Fruit fly (Drosophila melanogaster): ENCODE data around the gene msd5.

msd5 gene

dm6 chr3L:1376014-1376745 is 43.2 kb upstream of the msd5 start (continued):
- TF ChIP-seq CG7987 (GFP tag; optimal IDR thresholded peaks at IDR 0.05) (no peak), CG12391 (tag; optimal IDR thresholded peaks at IDR 0.05) (peak; percentile 60), fd64A (GFP tag; optimal IDR thresholded peaks at IDR 0.05) (no peak), br (optimal IDR thresholded peaks at IDR 0.05) (no peak), CG9437 (GFP tag; optimal IDR thresholded peaks at IDR 0.05) (peak; percentile 29), Dll (GFP tag; IDR thresholded peaks at IDR 0.05; ENCODE audit: partially characterized antibody) (peak; percentile 88), Oaz (GFP tag; IDR thresholded peaks at IDR 0.05) (no peak), CG11398 (GFP tag; optimal IDR thresholded peaks at IDR 0.05) (peak; percentile 20), CG7745 (tag; optimal IDR thresholded peaks at IDR 0.05) (no peak), lbe (GFP tag; optimal IDR thresholded peaks at IDR 0.05) (no peak), dmrt99B (tag; optimal IDR thresholded peaks at IDR 0.05) (peak; percentile 63), CG6654 (GFP tag; optimal IDR thresholded peaks at IDR 0.05) (no peak), CG6765 (GFP tag; optimal IDR thresholded peaks at IDR 0.05) (no peak), CG2712 (tag; optimal IDR thresholded peaks at IDR 0.05) (peak; percentile 71), Dp (GFP tag; optimal IDR thresholded peaks at IDR 0.05) (no peak), Vsx1 (GFP tag; optimal IDR thresholded peaks at IDR 0.05) (no peak), CG1233 (GFP tag; optimal IDR thresholded peaks at IDR 0.05) (no peak), CG1647 (GFP tag; optimal IDR thresholded peaks at IDR 0.05) (peak; percentile 50), al (GFP tag; IDR thresholded peaks at IDR 0.05) (0 out of 2 replicates have a peak, but pooled peaks have one; percentile 6), CG10366 (GFP tag; IDR thresholded peaks at IDR 0.05) (peak; percentile 71), TFAM (GFP tag; optimal IDR thresholded peaks at IDR 0.05) (no peak), ab (GFP tag; optimal IDR thresholded peaks at IDR 0.05) (no peak), pho (GFP tag; optimal IDR thresholded peaks at IDR 0.05) (no peak), ato (GFP tag; IDR thresholded peaks at IDR 0.05; ENCODE audit: partially characterized antibody) (no peak), CG12769 (tag; optimal IDR thresholded peaks at IDR 0.05) (peak; percentile 56), Stat92E (GFP tag; optimal IDR thresholded peaks at IDR 0.05) (no peak), HLHmδ (GFP tag; optimal IDR thresholded peaks at IDR 0.05) (no peak), stc (GFP tag; IDR thresholded peaks at IDR 0.05) (peak; percentile 72), CG12071 (GFP tag; optimal IDR thresholded peaks at IDR 0.05) (no peak), CG43689 (GFP tag; IDR thresholded peaks at IDR 0.05) (no peak), CG17385 (GFP tag; optimal IDR thresholded peaks at IDR 0.05) (peak; percentile 49), vnd (GFP tag; IDR thresholded peaks at IDR 0.05; ENCODE audit: partially characterized antibody) (0 out of 3 replicates have a peak, but pooled peaks have one; percentile 45), inv (GFP tag; IDR thresholded peaks at IDR 0.05; ENCODE audit: partially characterized antibody) (peak; percentile 38; the same call in 1 of the 2 replicates), Mrtf (GFP tag; IDR thresholded peaks at IDR 0.05) (peak; percentile 64; the same call in 1 of the 3 replicates), crol (GFP tag; IDR thresholded peaks at IDR 0.05) (no peak), CG18011 (GFP tag; optimal IDR thresholded peaks at IDR 0.05) (peak; percentile 37), CG12942 (GFP tag; optimal IDR thresholded peaks at IDR 0.05) (no peak), Tbp (GFP tag; optimal IDR thresholded peaks at IDR 0.05) (no peak), sug (tag; optimal IDR thresholded peaks at IDR 0.05) (no peak), CG15011 (GFP tag; optimal IDR thresholded peaks at IDR 0.05) (no peak), ro (GFP tag; IDR thresholded peaks at IDR 0.05) (no peak), usp (GFP tag; optimal IDR thresholded peaks at IDR 0.05) (no peak), nerfin-1 (tag; optimal IDR thresholded peaks at IDR 0.05) (no peak), hb (GFP tag; IDR thresholded peaks at IDR 0.05; ENCODE audit: partially characterized antibody) (peak; percentile 76), CG15479 (GFP tag; optimal IDR thresholded peaks at IDR 0.05) (no peak), aop (GFP tag; IDR thresholded peaks at IDR 0.05) (no peak), nmo (GFP tag; optimal IDR thresholded peaks at IDR 0.05) (peak; percentile 52), CG13287 (GFP tag; IDR thresholded peaks at IDR 0.05; ENCODE audit: partially characterized antibody) (peak; percentile 68), CG34376 (GFP tag; optimal IDR thresholded peaks at IDR 0.05) (no peak)

All from whole organism, embryonic.